Worm (Caenorhabditis elegans) whole organism, L1 larva: ENCODE data around the gene M162.15.

Experiments used
- C04F5.9 ChIP-seq: sonication (generic microtip); optimal IDR thresholded peaks from 2 replicates; lab custom pipeline; 2016; ENCODE audit warnings: missing genetic modification characterization, missing compliant biosample characterization
- aha-1 ChIP-seq: fragments of 150-350 bp; optimal IDR thresholded peaks from 2 replicates; lab custom pipeline; 2014; ENCODE audit warnings: missing biosample characterization, missing genetic modification characterization
- ceh-90 ChIP-seq: sonication (generic microtip); optimal IDR thresholded peaks from 2 replicates; lab custom pipeline; 2016; ENCODE audit warnings: missing genetic modification characterization, missing compliant biosample characterization
- lin-39 ChIP-seq: fragments of 150-350 bp; optimal IDR thresholded peaks from 2 replicates; lab custom pipeline; 2014; ENCODE audit warnings: missing biosample characterization, missing genetic modification reagents, missing genetic modification characterization
- nhr-28 ChIP-seq: fragments of 150-350 bp; optimal IDR thresholded peaks from 2 replicates; lab custom pipeline; 2014; ENCODE audit warnings: missing biosample characterization, missing genetic modification characterization
- unc-30 ChIP-seq: sonication (generic microtip); optimal IDR thresholded peaks from 2 replicates; lab custom pipeline; 2017; ENCODE audit warnings: missing biosample characterization, missing genetic modification characterization

DNA sequence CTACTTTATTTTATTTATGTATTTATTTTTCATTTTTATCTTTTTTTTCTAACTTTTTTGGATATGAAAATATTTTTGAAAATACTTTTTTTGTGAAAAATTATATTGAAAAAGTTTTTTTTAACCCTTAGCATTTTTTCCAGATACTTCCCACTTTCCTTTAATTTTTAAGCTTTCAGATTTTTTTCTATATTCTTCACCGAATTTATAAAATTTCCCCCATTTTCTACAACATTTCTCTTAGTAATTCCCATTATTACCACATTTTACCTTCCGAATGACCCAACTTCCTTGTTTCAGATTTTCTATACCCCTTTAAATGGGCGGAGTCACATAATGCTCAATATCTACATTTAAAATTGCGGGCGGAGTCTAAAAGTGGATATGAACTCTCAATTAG, 43.3 kb upstream of the M162.15 start, which contains the start of gene daf-28:
- no peak for TF ChIP-seq lin-39 (tag; lab: Kevin White, UChicago)
- TF ChIP-seq C04F5.9 (tag; lab: Kevin White, UChicago) = no peak
- TF ChIP-seq ceh-90 (tag; lab: Kevin White, UChicago) = no peak
- no peak for TF ChIP-seq nhr-28 (tag; lab: Kevin White, UChicago)
- TF ChIP-seq unc-30 (tag; lab: Kevin White, UChicago) = no peak
- TF ChIP-seq aha-1 = no peak
